Fruit fly (Drosophila melanogaster): Measurements from ENCODE around the gene Ddrgk1.

Gene Ddrgk1

dm6 chr3R:21205680-21206326, 9.1 kb upstream of the Ddrgk1 start:
- TF ChIP-seq Hnf4 (GFP tag; optimal IDR thresholded peaks at IDR 0.05): no peak
- no peak for TF ChIP-seq Hr83 (GFP tag; optimal IDR thresholded peaks at IDR 0.05; ENCODE audit: poor library complexity, severe bottlenecking)
- no peak for TF ChIP-seq Vsx2 (GFP tag; optimal IDR thresholded peaks at IDR 0.05; ENCODE audit: partially characterized antibody)
- TF ChIP-seq foxo (GFP tag; optimal IDR thresholded peaks at IDR 0.05): peak in 1 of 2 experiments; percentile 36
- no peak for TF ChIP-seq dl (GFP tag; optimal IDR thresholded peaks at IDR 0.05; ENCODE audit: insufficient read depth in 1 of 2, partially characterized antibody in 2 of 2)
- TF ChIP-seq psq (GFP tag; optimal IDR thresholded peaks at IDR 0.05): no peak
- no peak for TF ChIP-seq pan (optimal IDR thresholded peaks at IDR 0.05)
- TF ChIP-seq HLH106 (tag; optimal IDR thresholded peaks at IDR 0.05): peak; percentile 31
- TF ChIP-seq Dfd (GFP tag; optimal IDR thresholded peaks at IDR 0.05): peak; percentile 26
- peak; percentile 28 for TF ChIP-seq sage (GFP tag; optimal IDR thresholded peaks at IDR 0.05)
- TF ChIP-seq brk (GFP tag; optimal IDR thresholded peaks at IDR 0.05): no peak
- TF ChIP-seq dmrt93B (GFP tag; optimal IDR thresholded peaks at IDR 0.05): no peak
- no peak for TF ChIP-seq CG32264 (GFP tag; optimal IDR thresholded peaks at IDR 0.05)
- TF ChIP-seq rgr (GFP tag; optimal IDR thresholded peaks at IDR 0.05): peak; percentile 31
- TF ChIP-seq N (GFP tag; optimal IDR thresholded peaks at IDR 0.05): no peak
- peak; percentile 24 for TF ChIP-seq br (GFP tag; optimal IDR thresholded peaks at IDR 0.05)
- no peak for TF ChIP-seq CrebA (GFP tag; optimal IDR thresholded peaks at IDR 0.05; ENCODE audit: borderline replicate concordance)
- TF ChIP-seq fru (GFP tag; optimal IDR thresholded peaks at IDR 0.05): peak; percentile 33
- peak; percentile 39 for TF ChIP-seq h (GFP tag; optimal IDR thresholded peaks at IDR 0.05)
- no peak for TF ChIP-seq Mio (GFP tag; optimal IDR thresholded peaks at IDR 0.05)
- TF ChIP-seq tai (GFP tag; optimal IDR thresholded peaks at IDR 0.05): no peak
- peak; percentile 21 for TF ChIP-seq Dif (GFP tag; optimal IDR thresholded peaks at IDR 0.05; ENCODE audit: partially characterized antibody)
- no peak for TF ChIP-seq woc (GFP tag; optimal IDR thresholded peaks at IDR 0.05)
- no peak for TF ChIP-seq usp (GFP tag; optimal IDR thresholded peaks at IDR 0.05)
- peak; percentile 14 for TF ChIP-seq Sp1 (GFP tag; optimal IDR thresholded peaks at IDR 0.05)
- TF ChIP-seq ey (GFP tag; optimal IDR thresholded peaks at IDR 0.05): peak; percentile 10

DNA sequence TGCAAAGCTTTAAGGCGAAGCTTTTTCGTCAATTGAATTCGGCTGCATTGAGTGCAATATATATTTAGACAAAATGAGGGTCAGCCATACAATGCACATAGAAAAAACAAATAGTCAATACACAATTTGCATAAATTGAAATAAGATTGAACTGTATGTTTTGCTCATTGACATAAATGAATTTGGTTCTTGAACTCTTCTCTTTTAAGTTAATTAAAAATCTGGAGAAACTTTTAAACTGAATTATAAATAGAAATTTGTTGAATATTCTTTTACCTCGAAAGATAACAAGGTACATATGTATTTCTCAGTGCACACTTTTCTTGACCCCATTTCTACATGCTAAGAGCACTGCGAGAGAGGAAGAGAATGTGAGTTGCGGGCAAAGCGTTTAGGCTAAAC, 8.6 kb upstream of the Ddrgk1 start:
- no peak for TF ChIP-seq fru (GFP tag; optimal IDR thresholded peaks at IDR 0.05)
- no peak for TF ChIP-seq HLH106 (tag; optimal IDR thresholded peaks at IDR 0.05)
- no peak for TF ChIP-seq jim (GFP tag; optimal IDR thresholded peaks at IDR 0.05)
- no peak for TF ChIP-seq Jra (GFP tag; optimal IDR thresholded peaks at IDR 0.05)
- no peak for TF ChIP-seq woc (GFP tag; optimal IDR thresholded peaks at IDR 0.05)
- no peak for TF ChIP-seq CrebA (GFP tag; optimal IDR thresholded peaks at IDR 0.05; ENCODE audit: borderline replicate concordance)
- peak in 1 of 2 experiments; percentile 8 for TF ChIP-seq foxo (GFP tag; optimal IDR thresholded peaks at IDR 0.05)
- TF ChIP-seq sv (GFP tag; optimal IDR thresholded peaks at IDR 0.05): no peak
- peak; percentile 24 for TF ChIP-seq Vsx2 (GFP tag; optimal IDR thresholded peaks at IDR 0.05; ENCODE audit: partially characterized antibody)
- no peak for TF ChIP-seq CG32264 (GFP tag; optimal IDR thresholded peaks at IDR 0.05)

dm6 chr3R:21206802-21207238, 8.1 kb upstream of the Ddrgk1 start:
- no peak for TF ChIP-seq Mio (GFP tag; optimal IDR thresholded peaks at IDR 0.05)
- no peak for TF ChIP-seq jim (GFP tag; optimal IDR thresholded peaks at IDR 0.05)
- TF ChIP-seq h (GFP tag; optimal IDR thresholded peaks at IDR 0.05): no peak
- no peak for TF ChIP-seq Rel (GFP tag; optimal IDR thresholded peaks at IDR 0.05)
- TF ChIP-seq Rel (tag; optimal IDR thresholded peaks at IDR 0.05): no peak
- TF ChIP-seq CG9705 (GFP tag; optimal IDR thresholded peaks at IDR 0.05): no peak
- TF ChIP-seq lola (GFP tag; optimal IDR thresholded peaks at IDR 0.05): no peak
- no peak for TF ChIP-seq Hr83 (GFP tag; optimal IDR thresholded peaks at IDR 0.05; ENCODE audit: poor library complexity, severe bottlenecking)
- TF ChIP-seq Abd-B (GFP tag; optimal IDR thresholded peaks at IDR 0.05): no peak
- TF ChIP-seq Hnf4 (GFP tag; optimal IDR thresholded peaks at IDR 0.05): no peak
- no peak for TF ChIP-seq rgr (GFP tag; optimal IDR thresholded peaks at IDR 0.05)
- TF ChIP-seq dl (GFP tag; optimal IDR thresholded peaks at IDR 0.05; ENCODE audit: insufficient read depth in 1 of 2, partially characterized antibody in 2 of 2): no peak
- no peak for TF ChIP-seq foxo (GFP tag; optimal IDR thresholded peaks at IDR 0.05)
- TF ChIP-seq HLH106 (tag; optimal IDR thresholded peaks at IDR 0.05): no peak
- TF ChIP-seq pan (optimal IDR thresholded peaks at IDR 0.05): no peak
